Fruit fly (Drosophila melanogaster): ENCODE data around the gene CG31323.

The CG31323 gene

DNA sequence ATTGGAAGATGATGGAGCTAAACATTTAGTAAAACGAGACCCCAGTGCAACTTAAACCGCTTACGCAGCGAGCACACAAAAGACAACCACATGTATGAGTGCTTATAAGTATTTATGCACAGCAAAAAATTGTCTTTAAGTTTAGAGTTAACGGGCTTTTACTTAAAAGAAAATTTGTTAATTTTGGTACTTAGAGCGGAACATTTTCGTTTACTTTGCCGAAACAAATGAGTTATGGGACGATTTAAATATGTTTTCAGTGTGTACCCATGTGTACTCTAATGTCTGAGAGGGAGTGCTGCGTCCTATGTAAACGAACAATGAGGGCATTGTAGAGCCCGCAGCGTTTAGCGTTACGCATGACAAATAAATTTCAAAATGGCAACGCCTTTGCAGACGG, 48.9 kb upstream of the CG31323 start (continued):
- no peak for TF ChIP-seq CG2129 (GFP tag; IDR thresholded peaks at IDR 0.05; ENCODE audit: partially characterized antibody)
- no peak for TF ChIP-seq NK7.1 (GFP tag; optimal IDR thresholded peaks at IDR 0.05)
- no peak for TF ChIP-seq Optix (GFP tag; IDR thresholded peaks at IDR 0.05)
- no peak for TF ChIP-seq chm (GFP tag; IDR thresholded peaks at IDR 0.05)
- peak; percentile 36; the same call in 1 of the 2 replicates for TF ChIP-seq ap (GFP tag; IDR thresholded peaks at IDR 0.05)
- TF ChIP-seq HHEX (GFP tag; optimal IDR thresholded peaks at IDR 0.05) = peak; percentile 9
- no peak for TF ChIP-seq CG12659 (GFP tag; optimal IDR thresholded peaks at IDR 0.05)
- no peak for TF ChIP-seq NFAT (GFP tag; IDR thresholded peaks at IDR 0.05)
- no peak for TF ChIP-seq CG14667 (GFP tag; IDR thresholded peaks at IDR 0.05)
- no peak for TF ChIP-seq vfl (GFP tag; optimal IDR thresholded peaks at IDR 0.05)
- no peak for TF ChIP-seq abd-A (tag; optimal IDR thresholded peaks at IDR 0.05)
- peak; percentile 37 for TF ChIP-seq tio (GFP tag; optimal IDR thresholded peaks at IDR 0.05)
- TF ChIP-seq Bteb2 (GFP tag; optimal IDR thresholded peaks at IDR 0.05) = peak; percentile 8
- TF ChIP-seq CG13123 (GFP tag; optimal IDR thresholded peaks at IDR 0.05) = no peak
- peak; percentile 58; the same call in 1 of the 3 replicates for TF ChIP-seq Dbx (GFP tag; IDR thresholded peaks at IDR 0.05)
- no peak for TF ChIP-seq toy (GFP tag; IDR thresholded peaks at IDR 0.05)
- TF ChIP-seq CG4424 (GFP tag; optimal IDR thresholded peaks at IDR 0.05) = peak; percentile 33
- TF ChIP-seq Hsf (GFP tag; optimal IDR thresholded peaks at IDR 0.05) = peak; percentile 31
- TF ChIP-seq Chrac-16 (GFP tag; optimal IDR thresholded peaks at IDR 0.05) = peak; percentile 20
- TF ChIP-seq E2f2 (GFP tag; IDR thresholded peaks at IDR 0.05) = peak; percentile 22; the same call in 1 of the 2 replicates
- peak; percentile 76 for TF ChIP-seq ci (GFP tag; IDR thresholded peaks at IDR 0.05)
- TF ChIP-seq shn (GFP tag; optimal IDR thresholded peaks at IDR 0.05) = peak; percentile 3
- TF ChIP-seq CG1024 (GFP tag; IDR thresholded peaks at IDR 0.05) = no peak
- TF ChIP-seq cas (GFP tag; IDR thresholded peaks at IDR 0.05) = no peak
- peak; percentile 40 for TF ChIP-seq CG12391 (tag; optimal IDR thresholded peaks at IDR 0.05)
- TF ChIP-seq Side (GFP tag; optimal IDR thresholded peaks at IDR 0.05) = no peak
- no peak for TF ChIP-seq Max (GFP tag; optimal IDR thresholded peaks at IDR 0.05)
- TF ChIP-seq Hey (tag; optimal IDR thresholded peaks at IDR 0.05) = no peak
- peak; percentile 32; the same call in 1 of the 2 replicates for TF ChIP-seq CG10321 (GFP tag; IDR thresholded peaks at IDR 0.05)
- TF ChIP-seq Ada2b (GFP tag; IDR thresholded peaks at IDR 0.05) = peak; percentile 53
- no peak for TF ChIP-seq CG13287 (GFP tag; IDR thresholded peaks at IDR 0.05; ENCODE audit: partially characterized antibody)
- no peak for TF ChIP-seq sima (GFP tag; optimal IDR thresholded peaks at IDR 0.05)
- no peak for TF ChIP-seq onecut (GFP tag; IDR thresholded peaks at IDR 0.05)
- no peak for TF ChIP-seq MESR4 (GFP tag; optimal IDR thresholded peaks at IDR 0.05)
- no peak for TF ChIP-seq croc (GFP tag; conservative IDR thresholded peaks at IDR 0.05)
- TF ChIP-seq CG16863 (GFP tag; optimal IDR thresholded peaks at IDR 0.05) = peak; percentile 38
- TF ChIP-seq Med (GFP tag) = peak; percentile 61
- no peak for TF ChIP-seq dmrt11E (tag; optimal IDR thresholded peaks at IDR 0.05)
- no peak for TF ChIP-seq B-H2 (GFP tag; optimal IDR thresholded peaks at IDR 0.05)
- TF ChIP-seq CG6689 (GFP tag; IDR thresholded peaks at IDR 0.05) = peak; percentile 39; the same call in 1 of the 2 replicates
- no peak for TF ChIP-seq CG10979 (tag; optimal IDR thresholded peaks at IDR 0.05)
- peak; percentile 52 for TF ChIP-seq CG17359 (tag; optimal IDR thresholded peaks at IDR 0.05)
- TF ChIP-seq crp (GFP tag; optimal IDR thresholded peaks at IDR 0.05) = no peak
- no peak for TF ChIP-seq mam (GFP tag; optimal IDR thresholded peaks at IDR 0.05)
- TF ChIP-seq Adf1 (GFP tag; IDR thresholded peaks at IDR 0.05) = no peak
- no peak for TF ChIP-seq sug (tag; optimal IDR thresholded peaks at IDR 0.05)
- TF ChIP-seq vvl (GFP tag; IDR thresholded peaks at IDR 0.05) = peak; percentile 36; the same call in 1 of the 2 replicates
- TF ChIP-seq grau (tag; optimal IDR thresholded peaks at IDR 0.05) = peak; percentile 44
- TF ChIP-seq slbo (GFP tag; IDR thresholded peaks at IDR 0.05) = peak; percentile 74
- TF ChIP-seq chinmo (GFP tag; IDR thresholded peaks at IDR 0.05; ENCODE audit: partially characterized antibody) = no peak
- TF ChIP-seq fd3F (GFP tag; optimal IDR thresholded peaks at IDR 0.05) = peak; percentile 15
- TF ChIP-seq HLH54F (GFP tag; optimal IDR thresholded peaks at IDR 0.05) = peak; percentile 34
